Worm (Caenorhabditis elegans) whole organism, late embryonic: ENCODE data around the gene C31H2.3.

Source experiments
- C08G9.2 ChIP-seq: sonication (generic microtip); optimal IDR thresholded peaks from 2 replicates; lab custom pipeline; 2016; ENCODE audit warnings: mild to moderate bottlenecking, missing genetic modification characterization, moderate library complexity, missing compliant biosample characterization
- C38D4.7 ChIP-seq: fragments of 200-800 bp; sonication (Bioruptor generic); optimal IDR thresholded peaks from 2 replicates; lab custom pipeline; 2018; ENCODE audit warnings: mild to moderate bottlenecking, missing genetic modification characterization, moderate library complexity, missing compliant biosample characterization
- F13H6.1 ChIP-seq: sonication (generic microtip); optimal IDR thresholded peaks from 2 replicates; lab custom pipeline; 2016; ENCODE audit warnings: missing genetic modification characterization, missing compliant biosample characterization
- K09A11.1 ChIP-seq: sonication (generic microtip); optimal IDR thresholded peaks from 2 replicates; lab custom pipeline; 2017; ENCODE audit warnings: antibody characterized with exemption, mild to moderate bottlenecking, missing genetic modification characterization, missing compliant biosample characterization; ENCODE audit not compliant: insufficient read depth
- Y22D7AL.16 ChIP-seq: sonication (generic microtip); optimal IDR thresholded peaks from 2 replicates; lab custom pipeline; 2016; ENCODE audit warnings: missing genetic modification characterization, missing compliant biosample characterization
- ahr-1 ChIP-seq: sonication (generic microtip); optimal IDR thresholded peaks from 2 replicates; lab custom pipeline; 2016; ENCODE audit warnings: missing genetic modification characterization, missing compliant biosample characterization
- ceh-14 ChIP-seq: sonication (generic microtip); optimal IDR thresholded peaks from 2 replicates; lab custom pipeline; 2016; ENCODE audit warnings: missing genotype, missing genetic modification characterization, missing compliant biosample characterization
- ceh-18 ChIP-seq: sonication (generic microtip); optimal IDR thresholded peaks from 2 replicates; lab custom pipeline; 2016; ENCODE audit warnings: missing genetic modification characterization, missing compliant biosample characterization
- ceh-19 ChIP-seq: fragments of 200-800 bp; sonication (Bioruptor generic); optimal IDR thresholded peaks from 2 replicates; lab custom pipeline; 2018; ENCODE audit warnings: mild to moderate bottlenecking, missing genetic modification characterization, missing compliant biosample characterization
- ceh-22 ChIP-seq: sonication (generic microtip); optimal IDR thresholded peaks from 2 replicates; lab custom pipeline; 2017; ENCODE audit warnings: missing biosample characterization, missing genetic modification characterization
- ceh-24 ChIP-seq: sonication (generic microtip); optimal IDR thresholded peaks from 2 replicates; lab custom pipeline; 2016; ENCODE audit warnings: mild to moderate bottlenecking, missing genetic modification characterization, missing compliant biosample characterization
- ceh-30 ChIP-seq: fragments of 150-350 bp; optimal IDR thresholded peaks from 2 replicates; lab custom pipeline; 2014; ENCODE audit warnings: missing biosample characterization, missing genetic modification characterization
- ceh-31 ChIP-seq: sonication (generic microtip); optimal IDR thresholded peaks from 2 replicates; lab custom pipeline; 2016; ENCODE audit warnings: missing genetic modification characterization, missing compliant biosample characterization
- ceh-34 ChIP-seq: sonication (generic microtip); optimal IDR thresholded peaks from 2 replicates; lab custom pipeline; 2016; ENCODE audit warnings: mild to moderate bottlenecking, missing genetic modification characterization, missing compliant biosample characterization
- ceh-6 ChIP-seq: fragments of 200-800 bp; sonication (Bioruptor generic); optimal IDR thresholded peaks from 2 replicates; lab custom pipeline; 2018; ENCODE audit warnings: mild to moderate bottlenecking, missing genetic modification characterization, missing compliant biosample characterization
- ceh-9 ChIP-seq: sonication (generic microtip); optimal IDR thresholded peaks from 2 replicates; lab custom pipeline; 2016; ENCODE audit warnings: mild to moderate bottlenecking, missing genetic modification characterization, inconsistent platforms, missing compliant biosample characterization
- che-1 ChIP-seq: sonication (generic microtip); optimal IDR thresholded peaks from 2 replicates; lab custom pipeline; 2016; ENCODE audit warnings: mild to moderate bottlenecking, missing genetic modification characterization, missing compliant biosample characterization
- dmd-4 ChIP-seq: sonication (generic microtip); optimal IDR thresholded peaks from 2 replicates; lab custom pipeline; 2016; ENCODE audit warnings: borderline replicate concordance, missing genetic modification characterization, missing compliant biosample characterization
- elt-2 ChIP-seq: sonication (generic microtip); optimal IDR thresholded peaks from 2 replicates; lab custom pipeline; 2016; ENCODE audit warnings: missing genetic modification reagents, missing genetic modification characterization, missing compliant biosample characterization
- elt-4 ChIP-seq: sonication (generic microtip); optimal IDR thresholded peaks from 2 replicates; lab custom pipeline; 2016; ENCODE audit warnings: missing genetic modification characterization, missing compliant biosample characterization
- fkh-6 ChIP-seq: sonication (generic microtip); optimal IDR thresholded peaks from 2 replicates; lab custom pipeline; 2016; ENCODE audit warnings: missing genetic modification characterization, missing compliant biosample characterization
- gmeb-2 ChIP-seq: sonication (generic microtip); optimal IDR thresholded peaks from 2 replicates; lab custom pipeline; 2016; ENCODE audit warnings: missing genetic modification characterization, inconsistent platforms, missing compliant biosample characterization
- hlh-13 ChIP-seq: fragments of 200-800 bp; sonication (Bioruptor generic); optimal IDR thresholded peaks from 2 replicates; lab custom pipeline; 2018; ENCODE audit warnings: mild to moderate bottlenecking, missing genetic modification characterization, missing compliant biosample characterization
- hlh-15 ChIP-seq: sonication (generic microtip); optimal IDR thresholded peaks from 2 replicates; lab custom pipeline; 2016; ENCODE audit warnings: missing genetic modification characterization, missing compliant biosample characterization
- hlh-6 ChIP-seq: sonication (generic microtip); optimal IDR thresholded peaks from 2 replicates; lab custom pipeline; 2016; ENCODE audit warnings: missing genotype, missing genetic modification characterization, missing compliant biosample characterization
- mec-3 ChIP-seq: sonication (generic microtip); optimal IDR thresholded peaks from 2 replicates; lab custom pipeline; 2016; ENCODE audit warnings: borderline replicate concordance, missing genetic modification characterization, missing compliant biosample characterization
- nfya-1 ChIP-seq: sonication (generic microtip); optimal IDR thresholded peaks from 2 replicates; lab custom pipeline; 2017; ENCODE audit warnings: missing genetic modification characterization, mild to moderate bottlenecking, missing compliant biosample characterization, antibody characterized with exemption, moderate library complexity
- nhr-11 ChIP-seq: fragments of 150-350 bp; optimal IDR thresholded peaks from 2 replicates; lab custom pipeline; 2014; ENCODE audit warnings: missing biosample characterization, missing genetic modification characterization
- nhr-232 ChIP-seq: sonication (generic microtip); optimal IDR thresholded peaks from 2 replicates; lab custom pipeline; 2016; ENCODE audit warnings: missing genetic modification characterization, missing compliant biosample characterization
- npax-4 ChIP-seq: sonication (generic microtip); optimal IDR thresholded peaks from 2 replicates; lab custom pipeline; 2016; ENCODE audit warnings: missing genetic modification characterization, missing compliant biosample characterization
- odd-2 ChIP-seq: sonication (generic microtip); optimal IDR thresholded peaks from 2 replicates; lab custom pipeline; 2017; ENCODE audit warnings: antibody characterized with exemption, mild to moderate bottlenecking, missing genetic modification characterization, missing compliant biosample characterization
- pag-3 ChIP-seq: sonication (generic microtip); optimal IDR thresholded peaks from 2 replicates; lab custom pipeline; 2016; ENCODE audit warnings: missing compliant biosample characterization, missing genetic modification characterization, borderline replicate concordance
- pat-9 ChIP-seq: fragments of 200-800 bp; sonication (Bioruptor generic); optimal IDR thresholded peaks from 2 replicates; lab custom pipeline; 2018; ENCODE audit warnings: mild to moderate bottlenecking, missing genetic modification characterization, moderate library complexity, missing compliant biosample characterization
- pha-2 ChIP-seq: sonication (generic microtip); optimal IDR thresholded peaks from 2 replicates; lab custom pipeline; 2017; ENCODE audit warnings: mild to moderate bottlenecking, missing genetic modification characterization, missing compliant biosample characterization
- pha-4 ChIP-seq: fragments of 150-350 bp; optimal IDR thresholded peaks from 2 replicates; lab custom pipeline; 2018; ENCODE audit warnings: missing biosample characterization, missing genetic modification reagents, missing genetic modification characterization
- pqm-1 ChIP-seq: sonication (generic microtip); optimal IDR thresholded peaks from 2 replicates; lab custom pipeline; 2016; ENCODE audit warnings: missing genetic modification characterization, missing compliant biosample characterization
- rnt-1 ChIP-seq: sonication (generic microtip); optimal IDR thresholded peaks from 2 replicates; lab custom pipeline; 2016; ENCODE audit warnings: missing genetic modification characterization, missing compliant biosample characterization
- sox-4 ChIP-seq: sonication (generic microtip); optimal IDR thresholded peaks from 2 replicates; lab custom pipeline; 2017; ENCODE audit warnings: mild to moderate bottlenecking, missing genetic modification characterization, inconsistent platforms, missing compliant biosample characterization
- ttx-3 ChIP-seq: sonication (generic microtip); optimal IDR thresholded peaks from 2 replicates; lab custom pipeline; 2016; ENCODE audit warnings: missing genetic modification reagents, missing genetic modification characterization, missing compliant biosample characterization
- unc-3 ChIP-seq, 2 experiments: fragments of 200-800 bp in 1 of 2; sonication (Bioruptor generic) in 1 of 2; sonication (generic microtip) in 1 of 2; conservative IDR thresholded peaks in 1 of 2; optimal IDR thresholded peaks in 1 of 2; 2 replicates each; pipeline versions ENCODE4 v1.3.6 to Lab custom; 2016 to 2022; ENCODE audit warnings: missing compliant biosample characterization in 2 of 2, missing genetic modification characterization in 2 of 2, missing genetic modification reagents in 1 of 2
- unc-42 ChIP-seq: sonication (generic microtip); optimal IDR thresholded peaks from 2 replicates; lab custom pipeline; 2016; ENCODE audit warnings: missing genotype, missing genetic modification characterization, missing compliant biosample characterization
- unc-55 ChIP-seq: sonication (generic microtip); optimal IDR thresholded peaks from 2 replicates; lab custom pipeline; 2017; ENCODE audit warnings: missing biosample characterization, missing genetic modification reagents, missing genetic modification characterization
- unc-86 ChIP-seq: sonication (generic microtip); optimal IDR thresholded peaks from 2 replicates; lab custom pipeline; 2016; ENCODE audit warnings: missing genetic modification characterization, missing compliant biosample characterization
- ztf-16 ChIP-seq: sonication (generic microtip); optimal IDR thresholded peaks from 2 replicates; lab custom pipeline; 2017; ENCODE audit warnings: missing genetic modification characterization, missing compliant biosample characterization

C31H2.3 gene

ce11 chrX:5119246-5119645, 34.9 kb downstream of the C31H2.3 start:
- TF ChIP-seq pha-4 (tag; lab: Kevin White, UChicago) (no peak), rnt-1 (peak; percentile 81), ceh-22 (tag; lab: Kevin White, UChicago) (no peak), ceh-9 (no peak), F13H6.1 (peak; percentile 13), unc-86 (tag; lab: Kevin White, UChicago) (no peak), K09A11.1 (tag; lab: Kevin White, UChicago) (no peak), gmeb-2 (tag; lab: Kevin White, UChicago) (no peak), elt-2 (tag; lab: Kevin White, UChicago) (no peak), nfya-1 (tag; lab: Kevin White, UChicago) (peak; percentile 59), C38D4.7 (no peak), pqm-1 (no peak), ceh-31 (tag; lab: Kevin White, UChicago) (peak; percentile 45), mec-3 (tag; lab: Kevin White, UChicago) (no peak), npax-4 (tag; lab: Kevin White, UChicago) (no peak), fkh-6 (no peak), pag-3 (tag; lab: Kevin White, UChicago) (no peak), unc-3 (GFP tag; conservative IDR thresholded peaks at IDR 0.05; lab: Robert Waterston, UW) (no peak), unc-3 (tag; optimal IDR thresholded peaks at IDR 0.05; lab: Kevin White, UChicago) (no peak), ceh-14 (tag; lab: Kevin White, UChicago) (no peak), ceh-30 (no peak), nhr-11 (tag; lab: Kevin White, UChicago) (no peak), dmd-4 (tag; lab: Kevin White, UChicago) (no peak), hlh-13 (GFP tag; lab: Kevin White, UChicago) (no peak), elt-4 (tag; lab: Kevin White, UChicago) (no peak), hlh-15 (tag; lab: Kevin White, UChicago) (no peak), ceh-24 (no peak), ztf-16 (no peak), ceh-18 (tag; lab: Kevin White, UChicago) (no peak), pha-2 (tag; lab: Kevin White, UChicago) (no peak), ttx-3 (tag; lab: Kevin White, UChicago) (no peak), Y22D7AL.16 (no peak), unc-55 (GFP tag; lab: Kevin White, UChicago) (no peak), pat-9 (tag; lab: Kevin White, UChicago) (no peak), unc-42 (tag; lab: Kevin White, UChicago) (no peak), hlh-6 (tag; lab: Kevin White, UChicago) (no peak), ceh-6 (GFP tag; lab: Kevin White, UChicago) (no peak), sox-4 (tag; lab: Kevin White, UChicago) (no peak), ceh-34 (tag; lab: Kevin White, UChicago) (peak; percentile 25), C08G9.2 (tag; lab: Kevin White, UChicago) (no peak), che-1 (tag; lab: Kevin White, UChicago) (no peak), ceh-19 (GFP tag; lab: Kevin White, UChicago) (no peak), nhr-232 (tag; lab: Kevin White, UChicago) (no peak), odd-2 (tag; lab: Kevin White, UChicago) (no peak), ahr-1 (no peak)
